Fruit fly (Drosophila melanogaster) whole organism, embryonic: ENCODE results near the gene CG7191.

Experiments
- CG10654 ChIP-seq: fragments of 200-800 bp; sonication (Bioruptor generic); optimal IDR thresholded peaks from 2 replicates; lab custom pipeline; 2016; ENCODE audit warnings: missing biosample characterization, missing genetic modification characterization
- CG11093 ChIP-seq: fragments of 200-800 bp; sonication (Bioruptor generic); IDR thresholded peaks from 3 replicates; pipeline ENCODE4 v1.3.6; 2022; ENCODE audit warnings: missing biosample characterization, missing genetic modification characterization
- CG11695 ChIP-seq: fragments of 200-800 bp; sonication (Bioruptor generic); IDR thresholded peaks from 3 replicates; pipeline ENCODE4 v1.3.6; 2022; ENCODE audit warnings: missing biosample characterization, missing genetic modification characterization
- CG11696 ChIP-seq: fragments of 200-800 bp; sonication (Bioruptor generic); IDR thresholded peaks from 2 replicates; pipeline ENCODE4 v1.3.6; 2022; ENCODE audit warnings: missing biosample characterization, missing genetic modification characterization
- CG12769 ChIP-seq: fragments of 200-800 bp; sonication (Bioruptor generic); optimal IDR thresholded peaks from 2 replicates; lab custom pipeline; 2019; ENCODE audit warnings: missing biosample characterization, mild to moderate bottlenecking, missing genetic modification characterization, moderate library complexity
- CG13123 ChIP-seq: fragments of 200-800 bp; sonication (Bioruptor generic); optimal IDR thresholded peaks from 2 replicates; lab custom pipeline; 2016; ENCODE audit warnings: missing biosample characterization, missing genetic modification characterization
- CG17328 ChIP-seq: fragments of 200-800 bp; sonication (Bioruptor generic); IDR thresholded peaks from 2 replicates; pipeline ENCODE4 v1.3.6; 2022; ENCODE audit warnings: missing biosample characterization, missing genetic modification characterization
- CG17612 ChIP-seq: fragments of 200-800 bp; sonication (Bioruptor generic); IDR thresholded peaks from 2 replicates; pipeline ENCODE4 v1.3.6; 2022; ENCODE audit warnings: missing biosample characterization, missing genetic modification characterization
- CG17912 ChIP-seq: fragments of 200-800 bp; sonication (Bioruptor generic); optimal IDR thresholded peaks from 2 replicates; lab custom pipeline; 2018; ENCODE audit warnings: missing biosample characterization, mild to moderate bottlenecking, missing genetic modification characterization
- CG18476 ChIP-seq: fragments of 200-800 bp; sonication (Bioruptor generic); optimal IDR thresholded peaks from 2 replicates; lab custom pipeline; 2016; ENCODE audit warnings: missing biosample characterization, mild to moderate bottlenecking, missing genetic modification characterization
- CG18599 ChIP-seq: fragments of 200-800 bp; sonication (Bioruptor generic); optimal IDR thresholded peaks from 3 replicates; lab custom pipeline; 2017; ENCODE audit warnings: missing biosample characterization, missing genetic modification characterization, mild to moderate bottlenecking, moderate library complexity, missing genetic modification reagents
- CG2712 ChIP-seq: fragments of 200-800 bp; optimal IDR thresholded peaks from 3 replicates; lab custom pipeline; 2019; ENCODE audit warnings: missing biosample characterization, mild to moderate bottlenecking, missing genetic modification characterization, moderate library complexity
- CG31365 ChIP-seq: fragments of 200-800 bp; sonication (Bioruptor generic); optimal IDR thresholded peaks from 2 replicates; lab custom pipeline; 2018; ENCODE audit warnings: missing biosample characterization, mild to moderate bottlenecking, missing genetic modification characterization
- CG3281 ChIP-seq: fragments of 200-800 bp; sonication (Bioruptor generic); optimal IDR thresholded peaks from 3 replicates; lab custom pipeline; 2017; ENCODE audit warnings: missing biosample characterization, mild to moderate bottlenecking, missing genetic modification characterization
- CG3995 ChIP-seq: fragments of 200-800 bp; sonication (Bioruptor generic); optimal IDR thresholded peaks from 3 replicates; lab custom pipeline; 2016; ENCODE audit warnings: missing biosample characterization, missing genetic modification characterization
- CG4360 ChIP-seq: fragments of 200-800 bp; sonication (Bioruptor generic); IDR thresholded peaks from 2 replicates; pipeline ENCODE4 v1.3.6; 2022; ENCODE audit warnings: missing biosample characterization, missing genetic modification characterization
- CG4617 ChIP-seq: fragments of 200-800 bp; sonication (Bioruptor generic); optimal IDR thresholded peaks from 3 replicates; lab custom pipeline; 2016; ENCODE audit warnings: missing biosample characterization, missing genetic modification characterization, borderline replicate concordance
- CG7839 ChIP-seq: fragments of 200-800 bp; sonication (Bioruptor generic); optimal IDR thresholded peaks from 3 replicates; lab custom pipeline; 2018; ENCODE audit warnings: missing biosample characterization, mild to moderate bottlenecking, missing genetic modification characterization, moderate library complexity
- CG7928 ChIP-seq: fragments of 200-800 bp; sonication (Bioruptor generic); optimal IDR thresholded peaks from 2 replicates; lab custom pipeline; 2017; ENCODE audit warnings: missing biosample characterization, mild to moderate bottlenecking, missing genetic modification characterization
- CG9609 ChIP-seq: fragments of 200-800 bp; sonication (Bioruptor generic); optimal IDR thresholded peaks from 3 replicates; lab custom pipeline; 2016; ENCODE audit warnings: missing biosample characterization, missing genetic modification characterization
- Dip3 ChIP-seq: fragments of 200-800 bp; sonication (Bioruptor generic); optimal IDR thresholded peaks from 3 replicates; lab custom pipeline; 2016; ENCODE audit warnings: missing biosample characterization, missing genetic modification characterization
- Dp ChIP-seq: fragments of 200-800 bp; sonication (Bioruptor generic); optimal IDR thresholded peaks from 2 replicates; lab custom pipeline; 2018; ENCODE audit warnings: missing biosample characterization, mild to moderate bottlenecking, missing genetic modification characterization, moderate library complexity
- H15 ChIP-seq: fragments of 200-800 bp; sonication (Bioruptor generic); IDR thresholded peaks from 3 replicates; pipeline ENCODE4 v1.3.6; 2022; ENCODE audit warnings: missing biosample characterization, missing genetic modification characterization
- Hr78 ChIP-seq, 2 experiments: fragments of 200-800 bp in 1 of 2; fragments of >200 bp in 1 of 2; sonication (Bioruptor generic) in 1 of 2; optimal IDR thresholded peaks; 2 replicates each; lab custom pipeline; 2017 to 2019; ENCODE audit warnings: missing biosample characterization in 2 of 2, missing genetic modification characterization in 2 of 2, mild to moderate bottlenecking in 1 of 2, moderate library complexity in 1 of 2
- Lim3 ChIP-seq: fragments of 200-800 bp; sonication (Bioruptor generic); IDR thresholded peaks from 2 replicates; pipeline ENCODE4 v1.3.6; 2022; ENCODE audit warnings: missing biosample characterization, missing genetic modification characterization
- Max ChIP-seq: fragments of 200-800 bp; sonication (Bioruptor generic); optimal IDR thresholded peaks from 2 replicates; lab custom pipeline; 2016; ENCODE audit warnings: missing biosample characterization, mild to moderate bottlenecking, missing genetic modification characterization
- Neu2 ChIP-seq: fragments of 200-800 bp; sonication (Bioruptor generic); optimal IDR thresholded peaks from 3 replicates; lab custom pipeline; 2016; ENCODE audit warnings: missing biosample characterization, missing genetic modification characterization, borderline replicate concordance
- Ptx1 ChIP-seq: fragments of 200-800 bp; sonication (Bioruptor generic); IDR thresholded peaks from 2 replicates; pipeline ENCODE4 v1.3.6; 2022; ENCODE audit warnings: missing biosample characterization, missing genetic modification characterization
- Rx ChIP-seq: fragments of 200-800 bp; sonication (Bioruptor generic); IDR thresholded peaks from 2 replicates; pipeline ENCODE4 v1.3.6; 2022; ENCODE audit warnings: missing biosample characterization, missing genetic modification characterization
- Six4 ChIP-seq: fragments of 200-800 bp; sonication (Bioruptor generic); optimal IDR thresholded peaks from 2 replicates; lab custom pipeline; 2016; ENCODE audit warnings: missing biosample characterization, missing genetic modification characterization
- Spps ChIP-seq: fragments of 200-800 bp; sonication (Bioruptor generic); optimal IDR thresholded peaks from 2 replicates; lab custom pipeline; 2018; ENCODE audit warnings: missing biosample characterization, mild to moderate bottlenecking, missing genetic modification characterization
- ash1 ChIP-seq: fragments of 200-800 bp; sonication (Bioruptor generic); optimal IDR thresholded peaks from 2 replicates; lab custom pipeline; 2018; ENCODE audit warnings: missing biosample characterization, mild to moderate bottlenecking, missing genetic modification characterization
- ato ChIP-seq: fragments of 200-800 bp; sonication (Bioruptor generic); IDR thresholded peaks from 2 replicates; pipeline ENCODE4 v1.3.6; 2022; ENCODE audit warnings: missing biosample characterization, missing genetic modification characterization; ENCODE audit not compliant: partially characterized antibody
- bcd ChIP-seq: fragments of 200-800 bp; sonication (Bioruptor generic); optimal IDR thresholded peaks from 2 replicates; lab custom pipeline; 2017; ENCODE audit warnings: missing biosample characterization, mild to moderate bottlenecking, missing genetic modification characterization
- cg ChIP-seq: fragments of 200-800 bp; sonication (Bioruptor generic); optimal IDR thresholded peaks from 3 replicates; lab custom pipeline; 2019; ENCODE audit warnings: missing biosample characterization, mild to moderate bottlenecking, missing genetic modification characterization, moderate library complexity
- crc ChIP-seq: fragments of 200-800 bp; sonication (Bioruptor generic); optimal IDR thresholded peaks from 2 replicates; lab custom pipeline; 2016; ENCODE audit warnings: missing biosample characterization, missing genetic modification characterization
- ewg ChIP-seq: fragments of 200-800 bp; sonication (Bioruptor generic); optimal IDR thresholded peaks from 3 replicates; lab custom pipeline; 2017; ENCODE audit warnings: mild to moderate bottlenecking, missing biosample characterization, missing genetic modification reagents, missing genetic modification characterization
- gsb ChIP-seq: fragments of 200-800 bp; sonication (Bioruptor generic); IDR thresholded peaks from 2 replicates; pipeline ENCODE4 v1.3.6; 2022; ENCODE audit warnings: missing biosample characterization, missing genetic modification characterization
- gt ChIP-seq: fragments of 200-800 bp; sonication (Bioruptor generic); IDR thresholded peaks from 2 replicates; pipeline ENCODE4 v1.3.6; 2022; ENCODE audit warnings: missing biosample characterization, missing genetic modification characterization
- her ChIP-seq: fragments of 200-800 bp; sonication (Bioruptor generic); optimal IDR thresholded peaks from 2 replicates; lab custom pipeline; 2016; ENCODE audit warnings: missing biosample characterization, missing genetic modification characterization
- pros ChIP-seq: fragments of 200-800 bp; sonication (Bioruptor generic); optimal IDR thresholded peaks from 3 replicates; lab custom pipeline; 2019; ENCODE audit warnings: missing biosample characterization, mild to moderate bottlenecking, missing genetic modification characterization, moderate library complexity
- scrt ChIP-seq: fragments of 200-800 bp; sonication (Bioruptor generic); optimal IDR thresholded peaks from 2 replicates; lab custom pipeline; 2018; ENCODE audit warnings: missing biosample characterization, mild to moderate bottlenecking, missing genetic modification characterization, moderate library complexity
- sisA ChIP-seq: fragments of 200-800 bp; sonication (Bioruptor generic); IDR thresholded peaks from 2 replicates; pipeline ENCODE4 v1.3.6; 2022; ENCODE audit warnings: missing biosample characterization, missing genetic modification characterization
- sqz ChIP-seq: fragments of 200-800 bp; sonication (Bioruptor generic); optimal IDR thresholded peaks from 3 replicates; lab custom pipeline; 2018; ENCODE audit warnings: missing biosample characterization, mild to moderate bottlenecking, missing genetic modification characterization
- vfl ChIP-seq: fragments of 200-800 bp; sonication (Bioruptor generic); optimal IDR thresholded peaks from 2 replicates; lab custom pipeline; 2016; ENCODE audit warnings: missing biosample characterization, missing genetic modification characterization
- wdn ChIP-seq: fragments of 200-800 bp; sonication (Bioruptor generic); IDR thresholded peaks from 2 replicates; pipeline ENCODE4 v1.3.6; 2022; ENCODE audit warnings: missing biosample characterization, missing genetic modification characterization
- wor ChIP-seq: fragments of 200-800 bp; sonication (Bioruptor generic); IDR thresholded peaks from 2 replicates; pipeline ENCODE4 v1.3.6; 2022; ENCODE audit warnings: missing biosample characterization, missing genetic modification characterization
- zen2 ChIP-seq: fragments of 200-800 bp; sonication (Bioruptor generic); IDR thresholded peaks from 3 replicates; pipeline ENCODE4 v1.3.6; 2022; ENCODE audit warnings: missing biosample characterization, missing genetic modification characterization; ENCODE audit not compliant: partially characterized antibody
- zfh2 ChIP-seq: fragments of 200-800 bp; sonication (Bioruptor generic); optimal IDR thresholded peaks from 2 replicates; lab custom pipeline; 2016; ENCODE audit warnings: missing biosample characterization, missing genetic modification characterization

Gene CG7191

dm6 chr2L:7799804-7800433, 32.5 kb downstream of the CG7191 start, which contains the start of the genes Herp and r2d2 (continued):
- peak; percentile 75 for TF ChIP-seq sqz (GFP tag; lab: Kevin White, UChicago)
- TF ChIP-seq CG4360 (GFP tag; lab: Robert Waterston, UW): no peak; the same call in 1 of the 2 replicates
- TF ChIP-seq Rx (GFP tag; lab: Robert Waterston, UW): peak; percentile 78
- peak; percentile 73 for TF ChIP-seq CG18476
- TF ChIP-seq CG11696 (GFP tag; lab: Robert Waterston, UW): no peak
- TF ChIP-seq CG12769 (tag; lab: Kevin White, UChicago): peak; percentile 95
- peak; percentile 91 for TF ChIP-seq Ptx1 (GFP tag; lab: Robert Waterston, UW)
- peak; percentile 44 for TF ChIP-seq CG17912 (GFP tag; lab: Kevin White, UChicago)
- TF ChIP-seq Dip3: peak; percentile 93
- peak; percentile 52; the same call in 1 of the 2 replicates for TF ChIP-seq Lim3 (GFP tag; lab: Robert Waterston, UW)
- peak; percentile 90 for TF ChIP-seq sisA (GFP tag; lab: Robert Waterston, UW)
- TF ChIP-seq gsb (GFP tag; lab: Robert Waterston, UW): peak; percentile 71
- TF ChIP-seq Six4 (GFP tag; lab: Kevin White, UChicago): peak; percentile 87
- peak; percentile 83 for TF ChIP-seq CG10654 (GFP tag; lab: Kevin White, UChicago)
- peak; percentile 100 for TF ChIP-seq CG3995 (GFP tag; lab: Kevin White, UChicago)
- TF ChIP-seq CG3281 (GFP tag; lab: Kevin White, UChicago): peak; percentile 92
- TF ChIP-seq Neu2 (GFP tag; lab: Kevin White, UChicago): peak; percentile 72
- TF ChIP-seq CG7928 (GFP tag; lab: Kevin White, UChicago): peak; percentile 79
- TF ChIP-seq wdn (GFP tag; lab: Robert Waterston, UW): peak; percentile 80; the same call in 1 of the 2 replicates
- TF ChIP-seq Max (GFP tag; lab: Kevin White, UChicago): peak; percentile 92
- peak; percentile 69 for TF ChIP-seq Spps (tag; lab: Kevin White, UChicago)
- TF ChIP-seq CG11695 (GFP tag; lab: Robert Waterston, UW): peak; percentile 90
- peak; percentile 73 for TF ChIP-seq CG17328 (GFP tag; lab: Robert Waterston, UW)
- TF ChIP-seq ato (GFP tag; lab: Robert Waterston, UW): peak; percentile 13; the same call in 1 of the 2 replicates
- peak; percentile 12 for TF ChIP-seq Dp (GFP tag; lab: Kevin White, UChicago)
- TF ChIP-seq CG18599: peak; percentile 94
- TF ChIP-seq CG7839 (tag; lab: Kevin White, UChicago): peak; percentile 91
- peak; percentile 92 for TF ChIP-seq her (GFP tag; lab: Kevin White, UChicago)
- peak; percentile 76 for TF ChIP-seq CG13123 (GFP tag; lab: Kevin White, UChicago)
- TF ChIP-seq cg (GFP tag; lab: Kevin White, UChicago): no peak
- peak in 1 of 2 experiments; percentile 91 for TF ChIP-seq Hr78 (GFP tag; optimal IDR thresholded peaks at IDR 0.05; lab: Kevin White, UChicago)
- peak; percentile 97 for TF ChIP-seq zfh2 (GFP tag; lab: Kevin White, UChicago)
- TF ChIP-seq zen2 (GFP tag; lab: Robert Waterston, UW): peak; percentile 47; the same call in 1 of the 3 replicates
- TF ChIP-seq CG11093 (GFP tag; lab: Robert Waterston, UW): peak; percentile 85; the same call in 2 of the 3 replicates
- TF ChIP-seq bcd (GFP tag; lab: Kevin White, UChicago): peak; percentile 91
- peak; percentile 90 for TF ChIP-seq scrt (GFP tag; lab: Kevin White, UChicago)
- TF ChIP-seq wor (GFP tag; lab: Robert Waterston, UW): peak; percentile 84
- TF ChIP-seq CG2712 (tag; lab: Kevin White, UChicago): peak; percentile 89
- peak; percentile 43; the same call in 1 of the 2 replicates for TF ChIP-seq CG17612 (GFP tag; lab: Robert Waterston, UW)
- TF ChIP-seq pros (GFP tag; lab: Kevin White, UChicago): peak; percentile 34
- peak; percentile 82 for TF ChIP-seq H15 (GFP tag; lab: Robert Waterston, UW)
- peak; percentile 93 for TF ChIP-seq CG4617 (GFP tag; lab: Kevin White, UChicago)
- peak; percentile 74 for TF ChIP-seq CG31365 (tag; lab: Kevin White, UChicago)
- TF ChIP-seq ash1 (GFP tag; lab: Kevin White, UChicago): peak; percentile 55
- peak; percentile 79 for TF ChIP-seq ewg (GFP tag; lab: Kevin White, UChicago)
- TF ChIP-seq crc: peak; percentile 89
- TF ChIP-seq gt (GFP tag; lab: Robert Waterston, UW): no peak; the same call in 1 of the 2 replicates
- TF ChIP-seq CG9609: peak; percentile 94
- TF ChIP-seq vfl (GFP tag; lab: Kevin White, UChicago): peak; percentile 83
